Fruit fly (Drosophila melanogaster): ENCODE results near the gene DIP-delta.

The DIP-delta gene

DNA sequence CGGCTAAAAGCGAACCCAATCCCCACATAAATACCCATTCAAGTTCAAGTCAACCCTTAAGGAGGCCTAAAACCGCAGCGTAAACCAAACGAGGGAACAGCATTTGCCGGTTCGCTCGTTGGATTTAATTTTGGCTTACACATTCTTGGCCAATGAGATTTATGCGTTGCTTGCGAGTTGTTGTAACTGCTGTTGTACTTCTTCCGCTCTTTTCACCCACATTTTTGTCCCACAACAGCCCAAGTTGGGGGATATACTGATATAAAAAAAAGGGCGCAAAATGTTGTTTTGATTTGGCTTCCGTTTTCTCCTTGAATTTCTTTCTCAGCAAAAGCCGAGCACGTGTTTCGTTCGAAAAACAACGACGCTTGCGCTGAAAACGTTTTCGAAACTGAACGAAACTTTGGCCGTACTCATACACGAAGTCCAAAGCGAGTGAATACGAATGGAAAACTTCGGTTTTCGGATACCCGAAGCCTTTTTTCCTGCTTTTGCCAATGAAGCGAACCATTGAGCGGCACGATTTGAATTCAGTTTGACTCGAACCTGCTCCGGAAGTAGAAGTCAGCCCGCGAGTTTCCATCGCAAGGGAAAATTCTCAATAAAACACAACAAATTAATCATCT, at the start of gene DIP-delta:
Gene DIP-delta, plus strand, starts transcription at position 533 of the 626 bp plus-strand sequence.
- TF ChIP-seq CG33017 (tag; optimal IDR thresholded peaks at IDR 0.05) (no peak), CG7045 (GFP tag; optimal IDR thresholded peaks at IDR 0.05) (no peak), toe (GFP tag; optimal IDR thresholded peaks at IDR 0.05) (no peak)

DNA sequence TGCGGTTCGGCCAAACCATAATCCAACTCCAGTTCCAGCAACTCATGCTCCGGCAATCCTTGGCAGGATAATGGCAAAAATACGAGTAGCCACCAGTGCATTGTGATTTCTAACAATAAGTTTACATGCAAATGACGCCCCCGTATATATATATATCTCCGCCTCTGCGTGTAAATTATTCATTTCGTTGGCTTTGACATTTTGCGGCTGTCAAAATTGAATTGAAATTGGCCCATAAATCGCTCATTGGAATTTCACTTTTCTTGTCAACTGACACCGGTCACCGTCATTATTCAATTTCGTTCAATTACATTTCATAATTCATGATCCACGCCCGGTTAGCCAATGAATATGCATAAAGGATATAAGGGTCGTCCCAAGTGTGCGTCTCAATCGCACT, 41.2 kb upstream of the DIP-delta start, which contains the start of gene Ir64a:
Gene Ir64a, minus strand, starts transcription at position 101 of the 400 bp plus-strand sequence.
- no peak for TF ChIP-seq CG14711 (tag; optimal IDR thresholded peaks at IDR 0.05)
- no peak for TF ChIP-seq CG7045 (GFP tag; optimal IDR thresholded peaks at IDR 0.05)
- no peak for TF ChIP-seq toe (GFP tag; optimal IDR thresholded peaks at IDR 0.05)
- no peak for TF ChIP-seq CG5204 (GFP tag; optimal IDR thresholded peaks at IDR 0.05)
- TF ChIP-seq CG7101 (tag; optimal IDR thresholded peaks at IDR 0.05), result no peak
- no peak for TF ChIP-seq tj (GFP tag; optimal IDR thresholded peaks at IDR 0.05)
- TF ChIP-seq CG11617 (GFP tag; optimal IDR thresholded peaks at IDR 0.05), result no peak
- TF ChIP-seq CG33017 (tag; optimal IDR thresholded peaks at IDR 0.05), result no peak
- TF ChIP-seq Crg-1 (GFP tag; optimal IDR thresholded peaks at IDR 0.05), result no peak
- no peak for TF ChIP-seq ovo (GFP tag; optimal IDR thresholded peaks at IDR 0.05)

DNA sequence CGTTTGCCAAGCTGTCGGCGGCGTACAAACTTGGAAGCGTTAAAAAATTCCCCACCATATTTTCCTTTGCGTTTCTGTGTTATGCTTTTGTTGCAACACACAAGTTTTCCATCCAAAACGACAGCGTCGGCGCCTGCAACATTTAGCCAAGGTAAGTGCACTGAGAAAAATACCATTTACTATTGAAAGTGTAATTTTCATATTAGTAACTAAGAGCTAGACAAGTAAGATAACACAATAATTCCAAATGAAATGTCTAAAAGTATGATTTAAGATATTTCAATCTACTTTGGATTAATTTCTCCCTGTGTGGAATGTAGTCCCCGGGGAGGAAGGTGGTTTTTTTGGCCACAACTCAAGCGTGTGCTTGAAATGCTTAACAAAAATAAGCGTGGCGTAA, 38.1 kb upstream of the DIP-delta start:
- TF ChIP-seq Mnt (GFP tag; optimal IDR thresholded peaks at IDR 0.05) (no peak), CG33017 (tag; optimal IDR thresholded peaks at IDR 0.05) (no peak), CG5204 (GFP tag; optimal IDR thresholded peaks at IDR 0.05) (no peak), kay (GFP tag; ENCODE audit: borderline replicate concordance) (no peak), cnc (optimal IDR thresholded peaks at IDR 0.05) (no peak), CG7045 (GFP tag; optimal IDR thresholded peaks at IDR 0.05) (no peak), tj (GFP tag; optimal IDR thresholded peaks at IDR 0.05) (no peak), cic (GFP tag; optimal IDR thresholded peaks at IDR 0.05) (no peak), CG11617 (GFP tag; optimal IDR thresholded peaks at IDR 0.05) (no peak)

DNA sequence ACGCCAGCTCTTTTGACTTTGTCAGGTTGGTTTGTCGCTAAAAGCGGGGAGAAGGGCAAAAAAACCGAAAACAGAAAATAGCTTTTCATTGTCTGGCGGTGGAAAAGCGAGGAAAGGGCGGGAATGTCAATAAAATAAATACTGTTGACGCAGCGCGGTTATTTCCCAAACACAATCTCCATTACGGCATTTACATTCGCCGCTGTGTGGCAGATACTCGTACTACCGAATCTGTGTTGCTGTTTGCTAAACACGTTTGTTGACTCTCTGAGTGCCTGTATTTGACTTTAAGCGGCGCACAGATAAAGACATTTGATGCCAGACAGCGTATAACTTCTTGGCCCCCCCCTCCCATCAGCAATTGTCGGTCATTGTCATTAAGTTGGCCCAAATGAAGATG, 23.2 kb downstream of the DIP-delta start:
- no peak for TF ChIP-seq cic (GFP tag; optimal IDR thresholded peaks at IDR 0.05)
- no peak for TF ChIP-seq toe (GFP tag; optimal IDR thresholded peaks at IDR 0.05)
- TF ChIP-seq bab1 (GFP tag; optimal IDR thresholded peaks at IDR 0.05), result no peak
- TF ChIP-seq CG7045 (GFP tag; optimal IDR thresholded peaks at IDR 0.05), result no peak
- TF ChIP-seq CG14711 (tag; optimal IDR thresholded peaks at IDR 0.05), result no peak
- TF ChIP-seq CG1620 (GFP tag; optimal IDR thresholded peaks at IDR 0.05), result no peak

DNA sequence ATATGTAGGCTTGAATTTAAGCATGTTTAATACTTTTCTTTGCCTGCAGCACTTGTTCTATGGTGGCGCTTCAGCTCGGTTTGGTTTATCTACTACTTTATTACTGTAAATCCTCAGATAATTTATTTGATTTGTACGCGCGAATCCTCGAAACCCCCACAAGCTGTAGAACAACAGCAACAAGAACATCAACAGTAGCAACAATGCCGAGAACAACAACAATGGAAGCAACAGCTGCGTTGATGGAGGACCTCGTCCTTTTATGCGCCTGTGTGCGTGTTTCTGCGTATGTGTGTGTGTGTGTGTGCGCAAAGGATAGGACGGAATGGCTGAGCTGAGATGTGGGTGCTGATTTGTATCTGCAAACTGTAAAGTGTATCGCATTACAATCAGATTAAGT, 23.9 kb downstream of the DIP-delta start:
- TF ChIP-seq cic (GFP tag; optimal IDR thresholded peaks at IDR 0.05) (no peak), CG14711 (tag; optimal IDR thresholded peaks at IDR 0.05) (no peak), Crg-1 (GFP tag; optimal IDR thresholded peaks at IDR 0.05) (no peak), tj (GFP tag; optimal IDR thresholded peaks at IDR 0.05) (no peak), CG12768 (GFP tag; optimal IDR thresholded peaks at IDR 0.05) (no peak), bab1 (GFP tag; optimal IDR thresholded peaks at IDR 0.05) (no peak), cnc (optimal IDR thresholded peaks at IDR 0.05) (no peak), CG7045 (GFP tag; optimal IDR thresholded peaks at IDR 0.05) (no peak), Hr96 (GFP tag; optimal IDR thresholded peaks at IDR 0.05) (no peak), ovo (GFP tag; optimal IDR thresholded peaks at IDR 0.05) (no peak), CG1620 (GFP tag; optimal IDR thresholded peaks at IDR 0.05) (no peak), CG5204 (GFP tag; optimal IDR thresholded peaks at IDR 0.05) (no peak), Clk (GFP tag; optimal IDR thresholded peaks at IDR 0.05) (no peak), CG7101 (tag; optimal IDR thresholded peaks at IDR 0.05) (no peak), pad (GFP tag; optimal IDR thresholded peaks at IDR 0.05) (no peak), toe (GFP tag; optimal IDR thresholded peaks at IDR 0.05) (no peak)

DNA sequence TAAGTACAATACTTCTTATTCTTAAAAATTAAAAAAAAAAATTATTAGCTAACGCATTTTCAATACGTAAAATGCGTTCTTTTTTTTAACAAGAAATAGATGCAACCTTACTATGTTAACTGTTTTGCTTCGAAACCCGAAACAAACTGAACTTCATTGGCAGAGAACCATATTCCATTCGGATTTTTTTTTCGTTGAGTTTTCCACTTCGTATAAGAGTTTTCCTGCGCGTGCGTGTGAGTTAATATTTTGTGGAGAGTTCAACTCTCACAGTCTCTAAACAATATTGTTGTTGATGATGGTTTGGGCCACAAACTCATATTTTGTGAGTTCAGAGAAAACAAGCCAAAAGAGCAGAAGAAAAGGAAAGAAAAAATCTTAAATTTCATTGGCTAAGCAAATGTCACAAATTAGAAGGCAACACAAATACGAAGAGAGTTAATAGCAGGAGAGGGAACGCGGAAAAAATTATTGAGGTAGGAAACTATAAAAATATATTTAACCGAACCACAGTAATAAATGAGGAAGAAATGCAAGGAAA, 28.7 kb downstream of the DIP-delta start:
- no peak for TF ChIP-seq CG11617 (GFP tag; optimal IDR thresholded peaks at IDR 0.05)

DNA sequence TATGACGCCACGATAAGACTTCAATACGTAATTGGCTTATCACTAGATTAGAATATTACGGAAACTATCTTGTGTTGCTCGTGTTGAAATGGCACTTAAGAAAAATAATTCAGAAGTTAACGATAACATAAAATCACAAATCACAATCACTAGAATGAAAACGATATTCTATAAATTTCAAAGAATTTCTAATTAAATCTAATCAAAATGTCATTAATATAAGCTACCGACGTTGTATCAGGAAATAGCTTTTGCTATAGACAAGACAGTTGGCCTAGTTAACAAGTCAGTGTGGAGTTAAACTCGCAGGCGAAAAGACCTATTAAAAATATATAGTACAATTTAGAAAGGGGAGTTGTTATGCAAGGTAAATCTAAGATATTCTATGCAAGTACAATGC, 55.6 kb downstream of the DIP-delta start, which contains the start of gene CG4835:
Gene CG4835, plus strand, starts transcription at position 301 of the 400 bp plus-strand sequence.
- TF ChIP-seq cnc (optimal IDR thresholded peaks at IDR 0.05) (no peak), Crg-1 (GFP tag; optimal IDR thresholded peaks at IDR 0.05) (no peak), bab1 (GFP tag; optimal IDR thresholded peaks at IDR 0.05) (no peak), CG7045 (GFP tag; optimal IDR thresholded peaks at IDR 0.05) (no peak), CG5204 (GFP tag; optimal IDR thresholded peaks at IDR 0.05) (no peak), CG14711 (tag; optimal IDR thresholded peaks at IDR 0.05) (no peak), CG12768 (GFP tag; optimal IDR thresholded peaks at IDR 0.05) (no peak), pad (GFP tag; optimal IDR thresholded peaks at IDR 0.05) (no peak), tj (GFP tag; optimal IDR thresholded peaks at IDR 0.05) (no peak), kay (GFP tag; ENCODE audit: borderline replicate concordance) (no peak), CG1620 (GFP tag; optimal IDR thresholded peaks at IDR 0.05) (no peak), CG33017 (tag; optimal IDR thresholded peaks at IDR 0.05) (no peak), toe (GFP tag; optimal IDR thresholded peaks at IDR 0.05) (no peak), CG11617 (GFP tag; optimal IDR thresholded peaks at IDR 0.05) (no peak)
